Fruit fly (Drosophila melanogaster) whole organism: ENCODE data around the gene CG6409.

Experiments used
- CG8478 ChIP-seq: fragments of >200 bp; optimal IDR thresholded peaks from 2 replicates; lab custom pipeline; 2018; ENCODE audit warnings: inconsistent platforms
- Dll ChIP-seq: fragments of >200 bp; optimal IDR thresholded peaks from 2 replicates; lab custom pipeline; 2017
- EcR ChIP-seq, 2 experiments: fragments of >200 bp; optimal IDR thresholded peaks; 2 replicates each; lab custom pipeline; 2017; ENCODE audit warnings: missing biosample characterization in 2 of 2, missing genetic modification characterization in 2 of 2, missing genetic modification reagents in 2 of 2
- pan ChIP-seq: fragments of >200 bp; optimal IDR thresholded peaks from 2 replicates; lab custom pipeline; 2017
- psq ChIP-seq: fragments of >200 bp; optimal IDR thresholded peaks from 2 replicates; lab custom pipeline; 2017
- usp ChIP-seq: fragments of >200 bp; optimal IDR thresholded peaks from 2 replicates; lab custom pipeline; 2017; ENCODE audit warnings: missing biosample characterization, missing genetic modification characterization, mixed read lengths

CG6409 gene

DNA sequence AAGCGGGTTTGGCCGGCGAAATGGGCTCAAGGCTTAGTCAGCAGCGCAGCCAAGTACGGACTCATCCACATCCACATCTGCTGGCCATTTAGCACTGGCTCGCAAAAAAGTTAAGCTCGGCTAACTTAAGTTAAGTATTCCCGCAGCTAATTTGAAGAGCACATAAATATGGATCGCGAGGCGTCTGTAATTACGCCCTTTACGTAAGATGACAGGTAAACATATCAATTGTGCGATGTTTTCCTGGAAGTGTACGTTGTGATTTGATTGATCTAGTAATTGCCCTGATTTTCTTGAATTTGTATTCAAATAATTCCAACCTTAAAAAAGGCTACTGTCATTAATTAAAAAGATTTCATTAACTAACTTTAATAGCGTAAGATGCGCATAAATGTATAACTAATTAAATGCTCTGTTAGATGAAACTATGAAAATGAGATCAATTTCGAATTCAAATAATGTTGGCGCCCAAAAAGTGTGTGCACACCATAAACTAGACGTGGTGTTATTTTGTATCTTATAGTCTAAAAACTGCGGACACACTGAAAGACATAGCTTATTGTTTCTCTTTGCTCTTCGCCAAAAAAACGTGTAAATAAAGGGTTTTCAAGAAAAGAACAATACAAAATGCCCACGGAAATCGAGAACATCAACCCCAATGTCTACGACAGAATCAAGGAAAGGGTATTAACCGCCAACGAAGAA lies at the start of gene CG6409, which contains the start of gene galla-2:
Gene CG6409, minus strand, starts transcription at position 51 of the 705 bp plus-strand sequence.
Gene galla-2, plus strand, starts transcription at position 555 of the 705 bp plus-strand sequence.
- TF ChIP-seq pan (lab: Kevin White, UChicago) (no peak), CG8478 (lab: Kevin White, UChicago) (no peak), psq (lab: Kevin White, UChicago) (no peak), EcR (GFP tag; optimal IDR thresholded peaks at IDR 0.05; lab: Kevin White, UChicago) (no peak), usp (no peak), Dll (lab: Kevin White, UChicago) (no peak)

DNA sequence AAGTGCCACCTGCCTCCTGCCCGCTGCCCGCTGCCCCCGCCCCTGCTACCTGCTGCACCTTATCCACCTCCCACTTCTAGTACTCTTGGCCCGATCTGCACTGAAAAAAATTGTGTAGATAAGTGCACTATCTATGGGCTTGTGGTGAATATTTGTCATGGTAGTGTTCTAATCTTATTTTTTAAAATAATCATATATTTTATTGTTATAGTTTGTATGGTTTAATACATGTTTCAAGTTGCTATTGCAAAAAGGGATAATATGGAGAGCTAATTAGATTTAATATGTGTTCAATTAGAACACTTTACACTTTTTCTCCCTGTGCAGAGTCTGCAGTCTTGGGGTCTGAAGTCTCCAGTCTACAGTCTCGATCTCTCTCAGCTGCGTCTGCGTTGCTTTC lies 49.2 kb upstream of the CG6409 start:
- TF ChIP-seq psq (lab: Kevin White, UChicago) (no peak), Dll (lab: Kevin White, UChicago) (no peak), usp (no peak), pan (lab: Kevin White, UChicago) (no peak), EcR (GFP tag; optimal IDR thresholded peaks at IDR 0.05; lab: Kevin White, UChicago) (no peak), CG8478 (lab: Kevin White, UChicago) (no peak)

DNA sequence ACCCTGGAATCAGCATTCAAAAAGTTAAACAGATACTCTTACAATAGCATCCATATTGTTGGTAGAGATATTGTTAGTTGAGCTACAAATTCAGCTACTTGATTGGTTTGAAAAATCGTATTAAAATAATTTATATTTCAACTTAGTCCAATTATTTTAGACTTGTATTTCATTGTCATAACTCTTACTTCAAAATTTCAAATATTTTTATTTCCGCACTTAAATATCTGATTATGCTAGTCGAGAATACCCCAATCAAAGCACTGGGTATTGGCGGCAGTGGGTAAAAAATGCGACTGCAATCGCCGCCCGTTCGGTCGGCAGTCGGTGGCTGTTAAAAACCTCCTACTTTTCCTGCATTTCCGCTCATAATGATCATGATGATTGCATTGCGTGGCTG lies 46.6 kb upstream of the CG6409 start:
- TF ChIP-seq pan (lab: Kevin White, UChicago) (peak; percentile 86), usp (no peak)

DNA sequence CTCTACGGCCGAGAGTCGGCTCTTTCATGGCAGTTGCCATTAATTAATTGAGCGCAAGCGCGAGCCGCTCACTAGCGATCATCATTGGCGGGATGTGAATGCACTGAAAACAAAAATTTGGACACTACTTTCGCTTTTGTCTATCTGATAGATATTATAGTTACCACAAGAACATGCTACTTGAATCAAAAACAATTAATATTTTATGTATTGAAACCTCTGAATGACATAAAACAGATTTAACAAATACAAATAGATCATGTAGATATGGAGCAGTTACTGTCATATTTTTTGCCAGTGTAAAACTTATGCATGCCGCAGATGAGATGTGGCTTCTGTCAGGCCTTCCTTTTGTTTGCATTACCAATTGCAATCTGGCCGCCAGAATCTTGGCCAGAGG lies 45.8 kb upstream of the CG6409 start:
- TF ChIP-seq psq (lab: Kevin White, UChicago) = no peak
- no peak for TF ChIP-seq usp
- TF ChIP-seq EcR (GFP tag; optimal IDR thresholded peaks at IDR 0.05; lab: Kevin White, UChicago) = no peak
- no peak for TF ChIP-seq CG8478 (lab: Kevin White, UChicago)
- no peak for TF ChIP-seq pan (lab: Kevin White, UChicago)
- TF ChIP-seq Dll (lab: Kevin White, UChicago) = no peak

DNA sequence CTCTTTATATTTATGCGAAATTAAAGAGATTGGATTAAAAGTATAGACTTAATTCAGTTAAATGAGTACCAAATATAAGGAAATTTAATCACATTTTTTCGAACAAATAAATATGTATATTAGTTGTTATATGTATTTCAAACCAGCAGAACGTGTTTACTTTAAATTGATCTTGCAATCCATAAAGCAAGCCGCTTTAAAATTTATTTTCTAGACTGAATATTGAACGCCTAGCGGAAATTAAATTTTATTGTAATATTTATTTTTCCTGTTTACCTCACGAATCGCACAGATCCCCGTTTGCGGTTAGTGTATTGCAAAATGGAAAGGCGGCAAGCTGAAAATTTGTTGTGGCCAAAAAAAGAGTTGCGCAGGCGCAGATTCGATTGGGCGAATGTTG lies 45.2 kb upstream of the CG6409 start:
- TF ChIP-seq psq (lab: Kevin White, UChicago) (no peak), pan (lab: Kevin White, UChicago) (no peak), Dll (lab: Kevin White, UChicago) (no peak), CG8478 (lab: Kevin White, UChicago) (no peak), EcR (GFP tag; optimal IDR thresholded peaks at IDR 0.05; lab: Kevin White, UChicago) (no peak), usp (no peak)

DNA sequence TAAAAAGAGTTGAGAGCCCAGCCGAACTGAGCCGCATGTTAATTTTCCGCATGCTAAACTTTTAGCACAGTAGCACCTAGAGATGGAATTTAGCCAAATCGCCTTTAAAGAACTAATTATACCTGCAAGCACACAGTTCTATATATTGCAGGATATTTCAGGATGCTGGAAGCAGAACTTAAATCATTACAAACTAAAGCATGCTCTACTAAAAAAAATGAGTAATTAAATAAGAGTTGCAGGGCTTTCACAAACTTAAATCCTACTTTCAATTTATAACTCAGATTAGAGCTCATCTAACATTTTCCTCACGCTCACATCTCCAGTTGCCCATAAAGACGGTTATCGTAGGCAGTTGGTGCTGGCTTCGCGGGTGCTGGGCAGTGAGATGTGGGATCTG lies 42.5 kb upstream of the CG6409 start:
- TF ChIP-seq EcR (GFP tag; optimal IDR thresholded peaks at IDR 0.05; lab: Kevin White, UChicago) (no peak), Dll (lab: Kevin White, UChicago) (no peak), usp (no peak), pan (lab: Kevin White, UChicago) (no peak), CG8478 (lab: Kevin White, UChicago) (no peak), psq (lab: Kevin White, UChicago) (no peak)

DNA sequence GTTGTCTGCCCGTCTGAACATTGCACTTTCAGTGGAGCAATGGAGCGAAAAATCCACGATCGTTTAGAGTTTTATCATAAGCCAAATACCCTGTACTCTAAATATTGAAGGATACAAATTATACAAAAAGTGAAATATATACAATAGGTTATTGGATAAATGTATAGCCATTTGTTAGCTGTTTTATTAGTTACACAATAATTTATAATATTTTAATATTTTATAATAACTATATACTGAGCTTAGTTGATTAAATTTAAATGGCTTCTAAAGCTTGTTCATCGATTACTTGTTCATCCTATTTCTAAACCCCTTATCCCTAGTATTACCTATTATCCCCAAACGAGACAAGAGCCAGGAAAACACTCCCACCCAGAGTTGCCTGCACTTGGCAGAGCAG lies 40.8 kb upstream of the CG6409 start:
- TF ChIP-seq Dll (lab: Kevin White, UChicago) = no peak
- TF ChIP-seq usp = no peak
- no peak for TF ChIP-seq psq (lab: Kevin White, UChicago)
- TF ChIP-seq pan (lab: Kevin White, UChicago) = no peak
- no peak for TF ChIP-seq CG8478 (lab: Kevin White, UChicago)
- no peak for TF ChIP-seq EcR (GFP tag; optimal IDR thresholded peaks at IDR 0.05; lab: Kevin White, UChicago)

DNA sequence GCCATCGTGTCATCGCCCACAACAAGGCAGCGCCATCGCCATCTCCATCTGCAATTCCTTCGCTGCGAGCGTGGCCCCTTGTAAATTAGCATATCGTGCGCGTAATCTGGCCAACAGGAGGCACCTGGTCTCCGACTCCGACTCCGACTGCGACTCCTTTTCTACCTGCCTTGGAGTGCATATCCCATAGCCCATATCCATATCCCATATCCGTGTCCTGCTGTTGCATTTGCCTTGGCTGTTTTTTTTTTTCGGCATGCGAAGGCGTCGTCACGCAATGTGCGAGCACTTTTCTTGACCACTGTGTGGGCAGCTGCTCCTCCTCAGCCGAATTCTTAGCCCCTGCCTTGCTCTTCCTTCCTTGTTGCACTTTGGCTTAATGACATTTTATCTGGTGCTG lies 36.3 kb upstream of the CG6409 start:
- TF ChIP-seq psq (lab: Kevin White, UChicago) = no peak
- TF ChIP-seq EcR (GFP tag; optimal IDR thresholded peaks at IDR 0.05; lab: Kevin White, UChicago) = no peak
- no peak for TF ChIP-seq CG8478 (lab: Kevin White, UChicago)
- no peak for TF ChIP-seq pan (lab: Kevin White, UChicago)
- no peak for TF ChIP-seq usp
- TF ChIP-seq Dll (lab: Kevin White, UChicago) = no peak

DNA sequence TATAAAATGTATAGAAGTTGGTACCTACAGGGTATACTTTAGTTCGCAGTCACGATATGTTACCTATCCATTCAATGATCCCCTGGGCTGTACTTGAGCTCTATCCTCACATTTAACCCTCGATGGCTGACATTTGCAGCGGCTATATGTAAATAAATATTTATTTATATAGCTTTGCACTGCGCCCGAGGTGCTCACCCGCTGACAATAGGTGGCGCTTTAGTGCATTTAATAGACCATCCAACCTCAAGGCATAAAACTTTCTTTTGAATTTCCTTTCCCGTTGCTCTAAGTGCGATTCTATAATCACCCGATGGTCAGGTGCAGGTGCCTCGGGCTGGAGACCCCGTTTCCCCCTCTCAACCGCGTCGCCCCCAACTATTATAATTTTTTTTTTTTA lies 35.1 kb upstream of the CG6409 start:
- TF ChIP-seq psq (lab: Kevin White, UChicago) (no peak), EcR (GFP tag; optimal IDR thresholded peaks at IDR 0.05; lab: Kevin White, UChicago) (no peak), usp (no peak), CG8478 (lab: Kevin White, UChicago) (no peak), Dll (lab: Kevin White, UChicago) (no peak), pan (lab: Kevin White, UChicago) (no peak)

DNA sequence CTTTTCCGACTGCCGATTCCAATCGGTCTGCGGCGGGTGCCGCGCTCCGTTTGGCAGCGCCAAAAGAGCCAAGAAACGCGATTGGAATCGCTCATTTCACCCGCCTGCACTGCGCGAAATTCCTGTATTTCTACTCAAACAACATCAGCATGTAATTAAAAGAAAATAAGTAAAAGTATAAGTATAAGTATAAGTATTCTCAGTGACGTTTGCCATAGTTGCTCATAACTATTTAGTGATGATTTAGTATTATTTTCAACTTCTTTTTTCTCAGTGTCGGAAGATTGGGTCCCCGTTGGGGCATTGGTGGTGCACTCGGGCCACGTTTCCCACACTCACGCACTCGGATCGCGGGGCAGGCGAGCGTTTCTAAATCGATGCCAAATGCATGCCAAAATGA lies 31.0 kb upstream of the CG6409 start:
- no peak for TF ChIP-seq CG8478 (lab: Kevin White, UChicago)

DNA sequence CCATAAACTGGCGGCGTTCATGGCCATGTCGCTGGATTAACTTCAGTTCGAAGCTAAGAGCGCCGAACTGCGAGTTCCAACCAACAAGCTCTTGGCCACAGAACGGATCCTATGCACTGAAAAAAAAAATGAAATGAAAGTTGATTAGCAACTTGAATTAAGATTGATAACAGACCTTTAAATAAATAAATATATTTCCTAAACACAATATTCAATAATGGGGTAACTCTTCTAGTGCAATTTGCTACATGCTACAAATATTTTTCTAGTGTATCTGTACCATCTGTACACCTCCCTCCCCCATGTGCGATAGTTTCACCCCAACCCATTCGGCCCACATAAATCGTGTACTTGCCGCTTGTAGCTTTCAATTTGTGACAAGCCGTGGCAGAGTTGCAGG lies 27.4 kb upstream of the CG6409 start:
- TF ChIP-seq usp (no peak), Dll (lab: Kevin White, UChicago) (no peak), pan (lab: Kevin White, UChicago) (no peak), CG8478 (lab: Kevin White, UChicago) (no peak), psq (lab: Kevin White, UChicago) (no peak), EcR (GFP tag; optimal IDR thresholded peaks at IDR 0.05; lab: Kevin White, UChicago) (no peak)

DNA sequence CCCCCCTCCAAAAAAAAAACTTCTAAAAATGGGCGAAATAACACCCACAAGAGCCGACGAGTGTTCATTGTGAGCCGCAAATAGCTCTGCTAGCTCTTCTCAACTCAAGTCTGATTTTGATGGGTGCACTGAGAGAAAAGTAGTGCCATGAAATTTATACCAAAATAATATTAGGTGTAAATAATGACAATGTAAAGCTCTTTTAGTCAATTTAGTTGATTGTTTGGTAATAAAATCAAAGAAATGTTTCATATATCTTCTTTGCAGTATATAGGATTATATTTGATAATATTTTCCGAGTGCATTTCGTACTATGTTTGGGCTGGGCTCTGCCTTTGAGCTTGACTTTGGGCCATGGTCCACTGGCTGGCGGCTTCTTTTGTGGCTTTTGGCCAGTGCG lies 22.6 kb upstream of the CG6409 start:
- no peak for TF ChIP-seq psq (lab: Kevin White, UChicago)
- TF ChIP-seq Dll (lab: Kevin White, UChicago) = no peak
- no peak for TF ChIP-seq EcR (GFP tag; optimal IDR thresholded peaks at IDR 0.05; lab: Kevin White, UChicago)
- no peak for TF ChIP-seq CG8478 (lab: Kevin White, UChicago)
- no peak for TF ChIP-seq pan (lab: Kevin White, UChicago)
- TF ChIP-seq usp = no peak
